Fruit fly (Drosophila melanogaster): ENCODE results near the gene CG11398.

The CG11398 gene

DNA sequence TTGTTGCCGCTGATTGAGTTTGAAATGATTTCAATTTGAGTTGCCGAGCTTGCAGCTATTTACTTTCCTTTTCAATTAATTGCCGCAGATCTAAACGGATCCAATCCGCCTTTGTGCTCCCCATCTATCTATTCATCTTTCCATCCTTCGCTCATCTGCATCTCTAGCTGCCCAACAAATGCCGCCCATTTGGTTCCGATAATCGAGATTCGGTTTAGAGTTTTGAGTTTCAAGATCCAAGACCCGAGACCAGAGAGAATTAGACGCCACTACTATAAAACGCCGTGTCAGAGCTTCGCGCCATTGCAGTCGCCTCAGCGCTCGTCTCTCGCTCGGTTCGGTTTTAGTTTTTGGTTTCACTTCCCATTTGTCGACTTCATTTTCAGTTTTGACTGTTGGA is 30.5 kb downstream of the CG11398 start, which contains the start of gene CG14626 (continued):
- no peak for TF ChIP-seq CG3995 (GFP tag; optimal IDR thresholded peaks at IDR 0.05)

DNA sequence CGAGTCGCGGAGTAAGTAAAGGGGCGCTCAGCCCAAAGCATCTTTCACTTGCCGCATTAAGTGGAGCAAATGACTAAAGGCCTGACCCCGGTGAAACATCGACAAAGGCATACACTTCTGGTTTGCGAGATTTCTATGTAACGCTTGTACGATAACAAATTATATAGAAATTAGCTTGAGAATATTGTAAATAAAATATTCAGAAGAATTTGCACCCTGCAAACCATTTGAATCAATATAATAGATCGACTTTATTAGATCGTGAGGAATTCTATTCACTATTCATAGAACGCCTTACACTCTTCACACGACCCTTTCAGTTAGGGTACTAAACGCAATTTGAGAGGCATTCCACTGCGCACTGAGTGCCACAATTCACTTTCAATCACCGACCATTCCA is 31.2 kb downstream of the CG11398 start:
- TF ChIP-seq Jarid2 (GFP tag; optimal IDR thresholded peaks at IDR 0.05) (no peak), Mrtf (GFP tag; IDR thresholded peaks at IDR 0.05) (no peak), CG4617 (GFP tag; optimal IDR thresholded peaks at IDR 0.05; ENCODE audit: borderline replicate concordance) (no peak), D19A (tag; optimal IDR thresholded peaks at IDR 0.05) (peak; percentile 94), CG12236 (GFP tag; optimal IDR thresholded peaks at IDR 0.05) (no peak), row (GFP tag; IDR thresholded peaks at IDR 0.05) (peak; percentile 49), Hand (GFP tag; optimal IDR thresholded peaks at IDR 0.05) (no peak), CG11247 (GFP tag; IDR thresholded peaks at IDR 0.05) (no peak), Side (GFP tag; optimal IDR thresholded peaks at IDR 0.05) (no peak)

dm6 chrX:1181320-1181719 is 33.6 kb downstream of the CG11398 start, which contains the start of gene CG14627:
CG14627 (plus strand) TSS chrX:1181620.
- TF ChIP-seq abd-A (tag; optimal IDR thresholded peaks at IDR 0.05) (no peak), Six4 (GFP tag; optimal IDR thresholded peaks at IDR 0.05) (no peak), salm (tag; optimal IDR thresholded peaks at IDR 0.05) (no peak), NC2β (GFP tag; optimal IDR thresholded peaks at IDR 0.05) (no peak), CG6683 (GFP tag; optimal IDR thresholded peaks at IDR 0.05) (no peak), Hmx (GFP tag; optimal IDR thresholded peaks at IDR 0.05) (no peak)

DNA sequence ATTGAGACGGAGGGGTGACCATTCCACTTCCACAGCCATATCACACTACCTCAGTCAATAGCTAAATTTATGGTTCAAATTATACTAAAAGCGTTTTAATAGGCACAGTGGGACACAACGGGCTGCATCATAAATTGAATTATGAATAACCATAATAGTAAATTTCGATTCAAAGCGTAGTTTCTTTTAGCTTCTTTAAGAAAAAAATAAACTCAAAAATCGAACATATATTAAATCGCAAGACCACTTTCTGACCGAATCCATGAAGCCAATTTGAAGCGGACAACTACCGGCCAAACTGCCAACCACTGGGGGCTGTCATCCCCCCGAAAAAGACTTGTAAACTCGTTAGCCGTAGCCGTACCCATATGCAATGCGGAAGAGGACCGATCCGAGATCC is 34.1 kb downstream of the CG11398 start:
- TF ChIP-seq org-1 (GFP tag; optimal IDR thresholded peaks at IDR 0.05) (no peak), BEAF-32 (GFP tag; optimal IDR thresholded peaks at IDR 0.05) (no peak), Lhr (GFP tag; optimal IDR thresholded peaks at IDR 0.05) (no peak), chn (GFP tag; optimal IDR thresholded peaks at IDR 0.05) (no peak)

- TF ChIP-seq gce (GFP tag; IDR thresholded peaks at IDR 0.05), result no peak
- no peak for TF ChIP-seq CG1602 (GFP tag; optimal IDR thresholded peaks at IDR 0.05)
- TF ChIP-seq CG3995 (GFP tag; optimal IDR thresholded peaks at IDR 0.05), result peak; percentile 27
These were observed 35.1 kb downstream of the CG11398 start, which contains the start of gene CG11379 for dm6 chrX:1179865-1180264. CG11379 (plus strand) TSS chrX:1180165.

DNA sequence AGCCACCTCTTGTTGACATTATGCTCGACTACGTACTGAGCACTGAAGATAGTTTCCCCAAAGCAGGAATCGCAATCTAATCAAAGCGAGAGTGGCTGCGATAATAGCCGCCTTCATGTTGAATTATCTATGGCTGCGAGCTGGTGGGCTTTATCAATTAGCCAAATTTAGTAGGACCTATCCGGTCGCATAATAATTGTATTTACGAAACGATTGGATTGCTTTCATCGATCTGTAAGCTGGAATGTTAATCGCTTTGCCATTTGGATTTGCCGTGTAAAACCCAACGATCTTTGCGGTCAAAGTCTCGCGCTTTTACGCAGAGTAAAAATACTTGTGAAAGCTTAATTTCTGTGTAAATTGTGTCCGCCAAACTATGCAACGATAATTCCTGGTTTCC is 39.0 kb downstream of the CG11398 start, which contains the start of gene CG11384:
TSS of gene CG11384 (minus strand) at position 43 of the 400 bp plus-strand sequence.
- peak; percentile 47 for TF ChIP-seq sug (tag; optimal IDR thresholded peaks at IDR 0.05)
- peak; percentile 90 for TF ChIP-seq exex (tag; optimal IDR thresholded peaks at IDR 0.05)
- peak; percentile 27 for TF ChIP-seq mirr (GFP tag; optimal IDR thresholded peaks at IDR 0.05)
- no peak for TF ChIP-seq lola (GFP tag; optimal IDR thresholded peaks at IDR 0.05)
- peak; percentile 75 for TF ChIP-seq sd (tag; optimal IDR thresholded peaks at IDR 0.05)
- TF ChIP-seq Myb (GFP tag; optimal IDR thresholded peaks at IDR 0.05), result no peak
- no peak for TF ChIP-seq CG31441 (GFP tag; IDR thresholded peaks at IDR 0.05)
- peak; percentile 47 for TF ChIP-seq CG34376 (GFP tag; optimal IDR thresholded peaks at IDR 0.05)

DNA sequence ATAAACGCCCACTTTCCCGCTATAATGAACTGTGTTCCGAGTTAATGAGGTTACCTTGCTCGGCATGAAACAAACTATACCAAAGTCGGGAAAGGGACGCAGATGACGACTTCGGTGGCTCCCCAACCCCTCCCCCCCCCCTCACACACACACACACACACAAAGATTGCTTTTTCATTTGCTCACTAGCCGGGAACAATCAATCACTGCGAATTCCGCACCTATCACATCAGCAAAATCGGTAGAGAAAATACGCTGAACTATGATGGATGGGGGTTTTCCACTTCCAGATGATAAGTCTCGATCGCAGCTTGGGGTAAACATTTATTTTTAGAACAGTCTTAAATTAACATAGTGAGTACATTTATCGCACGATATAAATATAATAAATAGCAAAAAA is 41.4 kb downstream of the CG11398 start:
- TF ChIP-seq CG2889 (GFP tag; IDR thresholded peaks at IDR 0.05) (no peak), dysf (GFP tag; IDR thresholded peaks at IDR 0.05) (no peak), trem (tag; optimal IDR thresholded peaks at IDR 0.05) (no peak), lab (GFP tag; optimal IDR thresholded peaks at IDR 0.05) (peak; percentile 63), CG12744 (GFP tag; optimal IDR thresholded peaks at IDR 0.05) (no peak), tgo (GFP tag; IDR thresholded peaks at IDR 0.05) (no peak)

Data from whole organism, embryonic.